Fruit fly (Drosophila melanogaster) whole organism, embryonic: ENCODE measurements around the gene orb.

Source experiments
- CG10431 ChIP-seq: fragments of 200-800 bp; sonication (Bioruptor generic); optimal IDR thresholded peaks from 3 replicates; lab custom pipeline; 2018; ENCODE audit warnings: missing biosample characterization, mild to moderate bottlenecking, missing genetic modification characterization
- CG10565 ChIP-seq: fragments of 200-800 bp; sonication (Bioruptor generic); optimal IDR thresholded peaks from 3 replicates; lab custom pipeline; 2016; ENCODE audit warnings: missing biosample characterization, mild to moderate bottlenecking, missing genetic modification characterization
- CG11456 ChIP-seq: fragments of 200-800 bp; sonication (Bioruptor generic); IDR thresholded peaks from 3 replicates; pipeline ENCODE4 v1.3.6; 2022; ENCODE audit warnings: missing biosample characterization, missing genetic modification characterization
- CG11560 ChIP-seq: fragments of 200-800 bp; sonication (Bioruptor generic); IDR thresholded peaks from 3 replicates; pipeline ENCODE4 v1.3.6; 2022; ENCODE audit warnings: missing biosample characterization, missing genetic modification characterization
- CG13624 ChIP-seq: fragments of 200-800 bp; sonication (Bioruptor generic); optimal IDR thresholded peaks from 2 replicates; lab custom pipeline; 2016; ENCODE audit warnings: missing biosample characterization, missing genetic modification characterization
- CG13894 ChIP-seq: fragments of 200-800 bp; sonication (Bioruptor generic); optimal IDR thresholded peaks from 3 replicates; lab custom pipeline; 2018; ENCODE audit warnings: missing biosample characterization, mild to moderate bottlenecking, missing genetic modification characterization, moderate library complexity
- CG14441 ChIP-seq: fragments of 200-800 bp; sonication (Bioruptor generic); IDR thresholded peaks from 2 replicates; pipeline ENCODE4 v1.3.6; 2022; ENCODE audit warnings: missing biosample characterization, missing genetic modification characterization
- CG14860 ChIP-seq: fragments of 200-800 bp; sonication (Bioruptor generic); IDR thresholded peaks from 3 replicates; pipeline ENCODE4 v1.3.6; 2022; ENCODE audit warnings: missing biosample characterization, missing genetic modification characterization; ENCODE audit not compliant: partially characterized antibody
- CG15011 ChIP-seq: fragments of 200-800 bp; sonication (Bioruptor generic); optimal IDR thresholded peaks from 3 replicates; lab custom pipeline; 2018; ENCODE audit warnings: missing biosample characterization, mild to moderate bottlenecking, missing genetic modification characterization
- CG15073 ChIP-seq: fragments of 200-800 bp; sonication (Bioruptor generic); optimal IDR thresholded peaks from 2 replicates; lab custom pipeline; 2016; ENCODE audit warnings: missing biosample characterization, missing genetic modification characterization
- CG17568 ChIP-seq: fragments of 200-800 bp; sonication (Bioruptor generic); optimal IDR thresholded peaks from 2 replicates; lab custom pipeline; 2018; ENCODE audit warnings: missing biosample characterization, mild to moderate bottlenecking, missing genetic modification characterization, moderate library complexity
- CG2116 ChIP-seq: fragments of 200-800 bp; sonication (Bioruptor generic); optimal IDR thresholded peaks from 3 replicates; lab custom pipeline; 2018; ENCODE audit warnings: missing biosample characterization, mild to moderate bottlenecking, missing genetic modification characterization
- CG2678 ChIP-seq: fragments of 200-800 bp; sonication (Bioruptor generic); optimal IDR thresholded peaks from 3 replicates; lab custom pipeline; 2019; ENCODE audit warnings: missing biosample characterization, mild to moderate bottlenecking, missing genetic modification characterization, moderate library complexity
- CG32532 ChIP-seq: fragments of 200-800 bp; sonication (Bioruptor generic); IDR thresholded peaks from 2 replicates; pipeline ENCODE4 v1.3.6; 2022; ENCODE audit warnings: missing biosample characterization, missing genetic modification characterization
- CG3281 ChIP-seq: fragments of 200-800 bp; sonication (Bioruptor generic); optimal IDR thresholded peaks from 3 replicates; lab custom pipeline; 2017; ENCODE audit warnings: missing biosample characterization, mild to moderate bottlenecking, missing genetic modification characterization
- CG34224 ChIP-seq: fragments of 200-800 bp; sonication (Bioruptor generic); IDR thresholded peaks from 3 replicates; pipeline ENCODE4 v1.3.6; 2022; ENCODE audit warnings: missing biosample characterization, missing genetic modification characterization; ENCODE audit not compliant: partially characterized antibody
- CG6791 ChIP-seq: fragments of 200-800 bp; sonication (Bioruptor generic); IDR thresholded peaks from 3 replicates; pipeline ENCODE4 v1.3.6; 2022; ENCODE audit warnings: missing biosample characterization, missing genetic modification characterization; ENCODE audit not compliant: partially characterized antibody
- CG8924 ChIP-seq: fragments of 200-800 bp; optimal IDR thresholded peaks from 3 replicates; lab custom pipeline; 2019; ENCODE audit warnings: missing biosample characterization, mild to moderate bottlenecking, missing genetic modification characterization, moderate library complexity
- CrebB ChIP-seq: fragments of 200-800 bp; sonication (Bioruptor generic); optimal IDR thresholded peaks from 3 replicates; lab custom pipeline; 2018; ENCODE audit warnings: missing biosample characterization, mild to moderate bottlenecking, missing genetic modification characterization
- D ChIP-seq, 2 experiments: fragments of 200-800 bp in 1 of 2; fragments of >200 bp in 1 of 2; sonication (Bioruptor generic) in 1 of 2; optimal IDR thresholded peaks; 2 replicates in 1 of 2; 3 replicates in 1 of 2; lab custom pipeline; 2017; ENCODE audit warnings: mild to moderate bottlenecking in 1 of 2, missing biosample characterization in 1 of 2, missing genetic modification characterization in 1 of 2, missing genetic modification reagents in 1 of 2
- D19B ChIP-seq: fragments of 200-800 bp; sonication (Bioruptor generic); optimal IDR thresholded peaks from 2 replicates; lab custom pipeline; 2017; ENCODE audit warnings: missing biosample characterization, mild to moderate bottlenecking, missing genetic modification characterization
- Elba2 ChIP-seq: fragments of 200-800 bp; sonication (Bioruptor generic); optimal IDR thresholded peaks from 3 replicates; lab custom pipeline; 2016; ENCODE audit warnings: missing biosample characterization, missing genetic modification characterization
- Ets65A ChIP-seq: fragments of 200-800 bp; sonication (Bioruptor generic); peaks from one replicate; lab custom pipeline; 2016; ENCODE audit warnings: missing biosample characterization, missing genetic modification characterization
- Fer1 ChIP-seq: fragments of 200-800 bp; sonication (Bioruptor generic); optimal IDR thresholded peaks from 2 replicates; lab custom pipeline; 2017; ENCODE audit warnings: missing biosample characterization, mild to moderate bottlenecking, missing genetic modification characterization
- Fer2 ChIP-seq: fragments of 200-800 bp; sonication (Bioruptor generic); optimal IDR thresholded peaks from 2 replicates; lab custom pipeline; 2018; ENCODE audit warnings: missing biosample characterization, mild to moderate bottlenecking, missing genetic modification characterization, moderate library complexity
- GATAe ChIP-seq: fragments of 200-800 bp; sonication (Bioruptor generic); conservative IDR thresholded peaks from 2 replicates; pipeline ENCODE4 v1.3.6; 2022; ENCODE audit warnings: missing biosample characterization, missing genetic modification characterization
- Hmr ChIP-seq: fragments of 200-800 bp; sonication (Bioruptor generic); optimal IDR thresholded peaks from 3 replicates; lab custom pipeline; 2017; ENCODE audit warnings: mild to moderate bottlenecking, missing biosample characterization, missing genetic modification reagents, missing genetic modification characterization
- Oli ChIP-seq: fragments of 200-800 bp; sonication (Bioruptor generic); optimal IDR thresholded peaks from 2 replicates; lab custom pipeline; 2018; ENCODE audit warnings: missing biosample characterization, mild to moderate bottlenecking, missing genetic modification characterization, moderate library complexity
- Opbp ChIP-seq: fragments of 200-800 bp; sonication (Bioruptor generic); IDR thresholded peaks from 3 replicates; pipeline ENCODE4 v1.3.6; 2022; ENCODE audit warnings: missing biosample characterization, missing genetic modification characterization; ENCODE audit not compliant: partially characterized antibody
- Rfx ChIP-seq: fragments of 200-800 bp; sonication (Bioruptor generic); IDR thresholded peaks from 2 replicates; pipeline ENCODE4 v1.3.6; 2022; ENCODE audit warnings: missing biosample characterization, missing genetic modification characterization
- Spps ChIP-seq: fragments of 200-800 bp; sonication (Bioruptor generic); optimal IDR thresholded peaks from 2 replicates; lab custom pipeline; 2018; ENCODE audit warnings: missing biosample characterization, mild to moderate bottlenecking, missing genetic modification characterization
- Sry-δ ChIP-seq: fragments of 200-800 bp; sonication (Bioruptor generic); optimal IDR thresholded peaks from 2 replicates; lab custom pipeline; 2016; ENCODE audit warnings: missing biosample characterization, missing genetic modification characterization
- amos ChIP-seq: fragments of 200-800 bp; sonication (Bioruptor generic); IDR thresholded peaks from 2 replicates; pipeline ENCODE4 v1.3.6; 2022; ENCODE audit warnings: missing biosample characterization, missing genetic modification characterization; ENCODE audit not compliant: partially characterized antibody
- bigmax ChIP-seq: fragments of 200-800 bp; sonication (Bioruptor generic); optimal IDR thresholded peaks from 2 replicates; lab custom pipeline; 2018; ENCODE audit warnings: missing biosample characterization, mild to moderate bottlenecking, missing genetic modification characterization
- cg ChIP-seq: fragments of 200-800 bp; sonication (Bioruptor generic); optimal IDR thresholded peaks from 3 replicates; lab custom pipeline; 2019; ENCODE audit warnings: missing biosample characterization, mild to moderate bottlenecking, missing genetic modification characterization, moderate library complexity
- en ChIP-seq: fragments of 200-800 bp; sonication (Bioruptor generic); optimal IDR thresholded peaks from 2 replicates; lab custom pipeline; 2016; ENCODE audit warnings: missing biosample characterization, missing genetic modification characterization
- ewg ChIP-seq: fragments of 200-800 bp; sonication (Bioruptor generic); optimal IDR thresholded peaks from 3 replicates; lab custom pipeline; 2017; ENCODE audit warnings: mild to moderate bottlenecking, missing biosample characterization, missing genetic modification reagents, missing genetic modification characterization
- exex ChIP-seq: fragments of 200-800 bp; sonication (Bioruptor generic); optimal IDR thresholded peaks from 4 replicates; lab custom pipeline; 2018; ENCODE audit warnings: missing biosample characterization, mild to moderate bottlenecking, missing genetic modification characterization, moderate library complexity
- hb ChIP-seq: fragments of 200-800 bp; sonication (Bioruptor generic); IDR thresholded peaks from 3 replicates; pipeline ENCODE4 v1.3.6; 2022; ENCODE audit warnings: missing biosample characterization, missing genetic modification characterization; ENCODE audit not compliant: partially characterized antibody
- insv ChIP-seq, 2 experiments: fragments of 200-800 bp; sonication (Bioruptor generic); optimal IDR thresholded peaks; 3 replicates each; lab custom pipeline; 2016 to 2018; ENCODE audit warnings: missing biosample characterization in 2 of 2, missing genetic modification characterization in 2 of 2
- knrl ChIP-seq: fragments of 200-800 bp; sonication (Bioruptor generic); IDR thresholded peaks from 3 replicates; pipeline ENCODE4 v1.3.6; 2022; ENCODE audit warnings: missing biosample characterization, missing genetic modification characterization; ENCODE audit not compliant: partially characterized antibody
- lola ChIP-seq, 3 experiments: fragments of >200 bp in 2 of 3; fragments of 200-800 bp in 1 of 3; sonication (Bioruptor generic) in 1 of 3; optimal IDR thresholded peaks; 2 replicates each; lab custom pipeline; 2017 to 2019; ENCODE audit warnings: missing biosample characterization in 3 of 3, missing genetic modification characterization in 3 of 3, mild to moderate bottlenecking in 1 of 3, moderate library complexity in 1 of 3
- maf-S ChIP-seq: fragments of 200-800 bp; sonication (Bioruptor generic); optimal IDR thresholded peaks from 2 replicates; lab custom pipeline; 2016; ENCODE audit warnings: missing biosample characterization, missing genetic modification characterization
- mirr ChIP-seq: fragments of 200-800 bp; sonication (Bioruptor generic); optimal IDR thresholded peaks from 3 replicates; lab custom pipeline; 2018; ENCODE audit warnings: missing biosample characterization, mild to moderate bottlenecking, missing genetic modification characterization
- otp ChIP-seq: fragments of 200-800 bp; sonication (Bioruptor generic); IDR thresholded peaks from 3 replicates; pipeline ENCODE4, ENCODE4 v1.3.6; 2022; ENCODE audit warnings: missing biosample characterization, missing genetic modification characterization
- p53 ChIP-seq: fragments of 200-800 bp; sonication (Bioruptor generic); optimal IDR thresholded peaks from 2 replicates; lab custom pipeline; 2016; ENCODE audit warnings: missing biosample characterization, missing genetic modification characterization
- ssp ChIP-seq: fragments of 200-800 bp; sonication (Bioruptor generic); IDR thresholded peaks from 2 replicates; pipeline ENCODE4 v1.3.6; 2022; ENCODE audit warnings: missing biosample characterization, missing genetic modification characterization
- tin ChIP-seq: fragments of 200-800 bp; sonication (Bioruptor generic); optimal IDR thresholded peaks from 3 replicates; lab custom pipeline; 2016; ENCODE audit warnings: missing biosample characterization, missing genetic modification characterization
- trh ChIP-seq: fragments of 200-800 bp; sonication (Bioruptor generic); optimal IDR thresholded peaks from 2 replicates; lab custom pipeline; 2016; ENCODE audit warnings: missing biosample characterization, missing genetic modification characterization

orb gene

DNA sequence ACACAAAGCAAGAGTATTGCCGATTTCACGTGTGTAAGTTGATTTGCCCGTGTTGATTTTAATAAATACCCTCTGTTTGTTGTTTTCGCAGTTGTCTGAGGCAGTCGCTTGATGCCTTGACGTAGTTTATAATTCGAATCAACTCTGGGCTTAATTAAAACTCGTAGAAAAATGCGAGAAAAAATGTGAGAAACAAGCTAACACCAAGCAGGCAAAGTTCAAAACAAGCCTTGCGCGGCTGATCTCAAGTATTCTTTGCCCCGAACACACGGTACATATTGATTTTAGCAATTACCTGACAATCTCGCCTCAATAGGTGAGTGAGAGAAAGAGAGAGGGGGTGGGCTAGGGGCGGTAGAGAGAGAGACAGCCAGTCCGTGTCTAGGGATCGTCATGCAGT is 55.4 kb downstream of the orb start (continued):
- peak; percentile 19 for TF ChIP-seq exex (tag; lab: Kevin White, UChicago)
- peak; percentile 57 for TF ChIP-seq CG13894 (tag; lab: Kevin White, UChicago)
- TF ChIP-seq ssp (GFP tag; lab: Robert Waterston, UW): no peak
- no peak for TF ChIP-seq bigmax (GFP tag; lab: Kevin White, UChicago)
- no peak for TF ChIP-seq lola (GFP tag; optimal IDR thresholded peaks at IDR 0.05; lab: Kevin White, UChicago)
- no peak for TF ChIP-seq Opbp
- TF ChIP-seq D19B (GFP tag; lab: Kevin White, UChicago): peak; percentile 64
- TF ChIP-seq en (GFP tag; lab: Kevin White, UChicago): no peak
- TF ChIP-seq CG2116 (GFP tag; lab: Kevin White, UChicago): peak; percentile 7
- TF ChIP-seq otp (GFP tag; lab: Robert Waterston, UW): peak; percentile 63; the same call in 1 of the 3 replicates
- no peak for TF ChIP-seq cg (GFP tag; lab: Kevin White, UChicago)
- peak; percentile 65 for TF ChIP-seq Rfx (GFP tag; lab: Robert Waterston, UW)
- TF ChIP-seq CG6791: no peak
- no peak for TF ChIP-seq CG10565 (GFP tag; lab: Kevin White, UChicago)
- TF ChIP-seq tin (GFP tag; lab: Kevin White, UChicago): no peak
- TF ChIP-seq CG17568 (GFP tag; lab: Kevin White, UChicago): peak; percentile 44
- no peak for TF ChIP-seq hb
- TF ChIP-seq CG11456 (GFP tag; lab: Robert Waterston, UW): peak; percentile 68; the same call in 2 of the 3 replicates
- TF ChIP-seq Fer1: peak; percentile 66
- no peak for TF ChIP-seq CG14860 (GFP tag; lab: Robert Waterston, UW)
- peak; percentile 53; the same call in 1 of the 2 replicates for TF ChIP-seq CG32532
- TF ChIP-seq amos: no peak
- peak; percentile 29 for TF ChIP-seq maf-S (GFP tag; lab: Kevin White, UChicago)
- TF ChIP-seq CG11560 (tag; lab: Robert Waterston, UW): no peak
- peak in 1 of 2 experiments; percentile 18 for TF ChIP-seq insv (GFP tag; optimal IDR thresholded peaks at IDR 0.05; lab: Kevin White, UChicago)
- no peak for TF ChIP-seq ewg (GFP tag; lab: Kevin White, UChicago)
- no peak for TF ChIP-seq Ets65A (GFP tag; lab: Kevin White, UChicago)
- no peak for TF ChIP-seq Spps (tag; lab: Kevin White, UChicago)
- TF ChIP-seq CG13624 (GFP tag; lab: Kevin White, UChicago): no peak
- peak; percentile 75 for TF ChIP-seq Hmr (GFP tag; lab: Kevin White, UChicago)
- TF ChIP-seq CG15011 (GFP tag; lab: Kevin White, UChicago): no peak
- TF ChIP-seq Fer2 (tag; lab: Kevin White, UChicago): peak; percentile 42
- TF ChIP-seq p53 (GFP tag; lab: Kevin White, UChicago): no peak
- TF ChIP-seq CrebB (tag; lab: Kevin White, UChicago): peak; percentile 18
- no peak for TF ChIP-seq CG34224 (GFP tag; lab: Robert Waterston, UW)
- TF ChIP-seq CG2678 (tag; lab: Kevin White, UChicago): peak; percentile 62
- peak; percentile 59 for TF ChIP-seq mirr (GFP tag; lab: Kevin White, UChicago)
- no peak for TF ChIP-seq CG15073 (GFP tag; lab: Kevin White, UChicago)
- TF ChIP-seq Oli (tag; lab: Kevin White, UChicago): peak; percentile 3
- TF ChIP-seq knrl: no peak
- TF ChIP-seq CG10431 (GFP tag; lab: Kevin White, UChicago): no peak
- TF ChIP-seq CG8924: no peak
- peak; percentile 20; the same call in 1 of the 2 replicates for TF ChIP-seq CG14441 (GFP tag; lab: Robert Waterston, UW)
- peak; percentile 26 for TF ChIP-seq trh (GFP tag; lab: Kevin White, UChicago)
- peak; percentile 57 for TF ChIP-seq CG3281 (GFP tag; lab: Kevin White, UChicago)
- TF ChIP-seq GATAe (GFP tag; lab: Robert Waterston, UW): no peak
- no peak for TF ChIP-seq Elba2
- no peak for TF ChIP-seq Sry-δ (GFP tag; lab: Kevin White, UChicago)
- TF ChIP-seq D (optimal IDR thresholded peaks at IDR 0.05; lab: Kevin White, UChicago): no peak
- TF ChIP-seq D (GFP tag; optimal IDR thresholded peaks at IDR 0.05; lab: Kevin White, UChicago): no peak
